Fruit fly (Drosophila melanogaster) whole organism, embryonic: ENCODE data around the gene CG5225.

Experiments used
- B-H1 ChIP-seq: fragments of 200-800 bp; sonication (Bioruptor generic); IDR thresholded peaks from 3 replicates; pipeline ENCODE4 v1.3.6; 2022; ENCODE audit warnings: missing biosample characterization, missing genetic modification characterization
- Bdp1 ChIP-seq: fragments of 200-800 bp; sonication (Bioruptor generic); optimal IDR thresholded peaks from 3 replicates; lab custom pipeline; 2016; ENCODE audit warnings: missing biosample characterization, missing genetic modification characterization
- Bgb ChIP-seq: fragments of 200-800 bp; sonication (Bioruptor generic); IDR thresholded peaks from 2 replicates; pipeline ENCODE4 v1.3.6; 2022; ENCODE audit warnings: missing biosample characterization, missing genetic modification characterization; ENCODE audit not compliant: partially characterized antibody
- CG10267 ChIP-seq: fragments of 200-800 bp; sonication (Bioruptor generic); optimal IDR thresholded peaks from 2 replicates; lab custom pipeline; 2018; ENCODE audit warnings: missing biosample characterization, mild to moderate bottlenecking, missing genetic modification characterization, moderate library complexity
- CG10321 ChIP-seq: fragments of 200-800 bp; sonication (Bioruptor generic); IDR thresholded peaks from 2 replicates; pipeline ENCODE4 v1.3.6; 2022; ENCODE audit warnings: missing biosample characterization, missing genetic modification characterization
- CG10431 ChIP-seq: fragments of 200-800 bp; sonication (Bioruptor generic); optimal IDR thresholded peaks from 3 replicates; lab custom pipeline; 2018; ENCODE audit warnings: missing biosample characterization, mild to moderate bottlenecking, missing genetic modification characterization
- CG10565 ChIP-seq: fragments of 200-800 bp; sonication (Bioruptor generic); optimal IDR thresholded peaks from 3 replicates; lab custom pipeline; 2016; ENCODE audit warnings: missing biosample characterization, mild to moderate bottlenecking, missing genetic modification characterization
- CG10979 ChIP-seq: fragments of 200-800 bp; sonication (Bioruptor generic); optimal IDR thresholded peaks from 2 replicates; lab custom pipeline; 2018; ENCODE audit warnings: missing biosample characterization, mild to moderate bottlenecking, missing genetic modification characterization, moderate library complexity
- CG11398 ChIP-seq: fragments of 200-800 bp; sonication (Bioruptor generic); optimal IDR thresholded peaks from 2 replicates; lab custom pipeline; 2016; ENCODE audit warnings: missing biosample characterization, missing genetic modification characterization
- CG12391 ChIP-seq: fragments of 200-800 bp; sonication (Bioruptor generic); optimal IDR thresholded peaks from 3 replicates; lab custom pipeline; 2018; ENCODE audit warnings: missing biosample characterization, mild to moderate bottlenecking, missing genetic modification characterization, moderate library complexity
- CG13624 ChIP-seq: fragments of 200-800 bp; sonication (Bioruptor generic); optimal IDR thresholded peaks from 2 replicates; lab custom pipeline; 2016; ENCODE audit warnings: missing biosample characterization, missing genetic modification characterization
- CG13894 ChIP-seq: fragments of 200-800 bp; sonication (Bioruptor generic); optimal IDR thresholded peaks from 3 replicates; lab custom pipeline; 2018; ENCODE audit warnings: missing biosample characterization, mild to moderate bottlenecking, missing genetic modification characterization, moderate library complexity
- CG14050 ChIP-seq: fragments of 200-800 bp; sonication (Bioruptor generic); IDR thresholded peaks from 3 replicates; pipeline ENCODE4 v1.3.6; 2022; ENCODE audit warnings: missing biosample characterization, missing genetic modification characterization
- CG1603 ChIP-seq: fragments of 200-800 bp; sonication (Bioruptor generic); optimal IDR thresholded peaks from 2 replicates; lab custom pipeline; 2019; ENCODE audit warnings: missing biosample characterization, mild to moderate bottlenecking, missing genetic modification characterization, moderate library complexity
- CG17829 ChIP-seq: fragments of 200-800 bp; optimal IDR thresholded peaks from 2 replicates; lab custom pipeline; 2019; ENCODE audit warnings: missing biosample characterization, mild to moderate bottlenecking, missing genetic modification characterization, moderate library complexity
- CG1792 ChIP-seq: fragments of 200-800 bp; sonication (Bioruptor generic); optimal IDR thresholded peaks from 2 replicates; lab custom pipeline; 2016; ENCODE audit warnings: missing biosample characterization, missing genetic modification characterization
- CG42726 ChIP-seq: fragments of 200-800 bp; sonication (Bioruptor generic); IDR thresholded peaks from 2 replicates; pipeline ENCODE4 v1.3.6; 2022; ENCODE audit warnings: missing biosample characterization, missing genetic modification characterization; ENCODE audit not compliant: partially characterized antibody
- CG6272 ChIP-seq: fragments of 200-800 bp; sonication (Bioruptor generic); IDR thresholded peaks from 2 replicates; pipeline ENCODE4 v1.3.6; 2022; ENCODE audit warnings: missing biosample characterization, missing genetic modification characterization
- CG8924 ChIP-seq: fragments of 200-800 bp; optimal IDR thresholded peaks from 3 replicates; lab custom pipeline; 2019; ENCODE audit warnings: missing biosample characterization, mild to moderate bottlenecking, missing genetic modification characterization, moderate library complexity
- CG8944 ChIP-seq: fragments of 200-800 bp; sonication (Bioruptor generic); optimal IDR thresholded peaks from 3 replicates; lab custom pipeline; 2016; ENCODE audit warnings: missing biosample characterization, missing genetic modification characterization
- CG9609 ChIP-seq: fragments of 200-800 bp; sonication (Bioruptor generic); optimal IDR thresholded peaks from 3 replicates; lab custom pipeline; 2016; ENCODE audit warnings: missing biosample characterization, missing genetic modification characterization
- Dfd ChIP-seq, 2 experiments: fragments of >200 bp; optimal IDR thresholded peaks; 2 replicates each; lab custom pipeline; 2017; ENCODE audit warnings: missing biosample characterization in 2 of 2, missing genetic modification characterization in 2 of 2
- Drgx ChIP-seq: fragments of 200-800 bp; sonication (Bioruptor generic); IDR thresholded peaks from 2 replicates; pipeline ENCODE4 v1.3.6; 2022; ENCODE audit warnings: missing biosample characterization, missing genetic modification characterization
- E2f1 ChIP-seq: fragments of 200-800 bp; sonication (Bioruptor generic); IDR thresholded peaks from 2 replicates; pipeline ENCODE4 v1.3.6; 2022; ENCODE audit warnings: missing biosample characterization, missing genetic modification characterization
- H15 ChIP-seq: fragments of 200-800 bp; sonication (Bioruptor generic); IDR thresholded peaks from 3 replicates; pipeline ENCODE4 v1.3.6; 2022; ENCODE audit warnings: missing biosample characterization, missing genetic modification characterization
- Hand ChIP-seq: fragments of 200-800 bp; sonication (Bioruptor generic); optimal IDR thresholded peaks from 2 replicates; lab custom pipeline; 2017; ENCODE audit warnings: mild to moderate bottlenecking, missing biosample characterization, missing genetic modification reagents, missing genetic modification characterization
- Lhr ChIP-seq: fragments of 200-800 bp; sonication (Bioruptor generic); optimal IDR thresholded peaks from 3 replicates; lab custom pipeline; 2017; ENCODE audit warnings: mild to moderate bottlenecking, missing biosample characterization, missing genetic modification reagents, missing genetic modification characterization
- Med ChIP-seq: fragments of 200-800 bp; sonication (Bioruptor generic); peaks from one replicate; lab custom pipeline; 2016; ENCODE audit warnings: missing biosample characterization, missing genetic modification characterization, mild to moderate bottlenecking, inconsistent platforms, moderate library complexity
- Meics ChIP-seq: fragments of 200-800 bp; sonication (Bioruptor generic); optimal IDR thresholded peaks from 2 replicates; lab custom pipeline; 2017; ENCODE audit warnings: missing biosample characterization, mild to moderate bottlenecking, missing genetic modification characterization
- Nf-YB ChIP-seq: fragments of 200-800 bp; sonication (Bioruptor generic); optimal IDR thresholded peaks from 3 replicates; lab custom pipeline; 2019; ENCODE audit warnings: missing biosample characterization, mild to moderate bottlenecking, missing genetic modification characterization, moderate library complexity
- Rfx ChIP-seq: fragments of 200-800 bp; sonication (Bioruptor generic); IDR thresholded peaks from 2 replicates; pipeline ENCODE4 v1.3.6; 2022; ENCODE audit warnings: missing biosample characterization, missing genetic modification characterization
- Trl ChIP-seq, 3 experiments: fragments of >200 bp in 2 of 3; fragments of 200-800 bp in 1 of 3; sonication (Bioruptor generic) in 1 of 3; optimal IDR thresholded peaks; 2 replicates in 1 of 3; 3 replicates in 2 of 3; lab custom pipeline; 2016 to 2017; ENCODE audit warnings: missing biosample characterization in 1 of 3, missing genetic modification characterization in 1 of 3
- abd-A ChIP-seq: fragments of 200-800 bp; sonication (Bioruptor generic); optimal IDR thresholded peaks from 3 replicates; lab custom pipeline; 2019; ENCODE audit warnings: missing biosample characterization, mild to moderate bottlenecking, missing genetic modification characterization, moderate library complexity
- ac ChIP-seq: fragments of 200-800 bp; sonication (Bioruptor generic); optimal IDR thresholded peaks from 3 replicates; lab custom pipeline; 2017; ENCODE audit warnings: missing biosample characterization, mild to moderate bottlenecking, missing genetic modification characterization
- az2 ChIP-seq: fragments of 200-800 bp; sonication (Bioruptor generic); optimal IDR thresholded peaks from 3 replicates; lab custom pipeline; 2016; ENCODE audit warnings: missing biosample characterization, missing genetic modification characterization
- bowl ChIP-seq: fragments of 200-800 bp; sonication (Bioruptor generic); IDR thresholded peaks from 2 replicates; pipeline ENCODE4 v1.3.6; 2022; ENCODE audit warnings: missing biosample characterization, missing genetic modification characterization
- bsh ChIP-seq, 2 experiments: fragments of 200-800 bp; sonication (Bioruptor generic); optimal IDR thresholded peaks; 2 replicates each; lab custom pipeline; 2017 to 2018; ENCODE audit warnings: mild to moderate bottlenecking in 2 of 2, missing biosample characterization in 2 of 2, missing genetic modification characterization in 2 of 2, moderate library complexity in 1 of 2
- chn ChIP-seq: fragments of 200-800 bp; sonication (Bioruptor generic); optimal IDR thresholded peaks from 2 replicates; lab custom pipeline; 2016; ENCODE audit warnings: missing biosample characterization, missing genetic modification characterization
- dan ChIP-seq: fragments of 200-800 bp; sonication (Bioruptor generic); IDR thresholded peaks from 2 replicates; pipeline ENCODE4 v1.3.6; 2022; ENCODE audit warnings: missing biosample characterization, missing genetic modification characterization
- dati ChIP-seq: fragments of 200-800 bp; sonication (Bioruptor generic); IDR thresholded peaks from 2 replicates; pipeline ENCODE4 v1.3.6; 2022; ENCODE audit warnings: missing biosample characterization, missing genetic modification characterization
- en ChIP-seq: fragments of 200-800 bp; sonication (Bioruptor generic); optimal IDR thresholded peaks from 2 replicates; lab custom pipeline; 2016; ENCODE audit warnings: missing biosample characterization, missing genetic modification characterization
- hbn ChIP-seq: fragments of 200-800 bp; sonication (Bioruptor generic); IDR thresholded peaks from 2 replicates; pipeline ENCODE4 v1.3.6; 2022; ENCODE audit warnings: missing biosample characterization, missing genetic modification characterization; ENCODE audit not compliant: partially characterized antibody
- nerfin-2 ChIP-seq: fragments of 200-800 bp; sonication (Bioruptor generic); IDR thresholded peaks from 2 replicates; pipeline ENCODE4 v1.3.6; 2022; ENCODE audit warnings: missing biosample characterization, missing genetic modification characterization; ENCODE audit not compliant: partially characterized antibody
- nmo ChIP-seq: fragments of 200-800 bp; sonication (Bioruptor generic); optimal IDR thresholded peaks from 2 replicates; lab custom pipeline; 2018; ENCODE audit warnings: missing biosample characterization, mild to moderate bottlenecking, missing genetic modification characterization, moderate library complexity
- nom ChIP-seq: fragments of 200-800 bp; sonication (Bioruptor generic); optimal IDR thresholded peaks from 2 replicates; lab custom pipeline; 2017; ENCODE audit warnings: missing biosample characterization, missing genetic modification characterization, mild to moderate bottlenecking, moderate library complexity, missing genetic modification reagents
- phol ChIP-seq: fragments of 200-800 bp; sonication (Bioruptor generic); optimal IDR thresholded peaks from 3 replicates; lab custom pipeline; 2018; ENCODE audit warnings: missing biosample characterization, mild to moderate bottlenecking, missing genetic modification characterization, moderate library complexity
- pros ChIP-seq: fragments of 200-800 bp; sonication (Bioruptor generic); optimal IDR thresholded peaks from 3 replicates; lab custom pipeline; 2019; ENCODE audit warnings: missing biosample characterization, mild to moderate bottlenecking, missing genetic modification characterization, moderate library complexity
- ranshi ChIP-seq: fragments of 200-800 bp; sonication (Bioruptor generic); IDR thresholded peaks from 2 replicates; pipeline ENCODE4 v1.3.6; 2022; ENCODE audit warnings: missing biosample characterization, missing genetic modification characterization
- ttk ChIP-seq: fragments of 200-800 bp; sonication (Bioruptor generic); IDR thresholded peaks from 2 replicates; pipeline ENCODE4 v2.1.2; 2022; ENCODE audit warnings: missing biosample characterization, missing genetic modification characterization
- twi ChIP-seq: fragments of 200-800 bp; optimal IDR thresholded peaks from 2 replicates; lab custom pipeline; 2019; ENCODE audit warnings: missing biosample characterization, mild to moderate bottlenecking, missing genetic modification characterization, moderate library complexity

Gene CG5225

dm6 chr3R:17079859-17080255 is 51.4 kb downstream of the CG5225 start, which contains the start of the genes Keap1 and kuk:
Gene Keap1 (minus strand): TSS chr3R:17079945.
Gene kuk (plus strand): TSS chr3R:17080244.
- peak; percentile 84 for TF ChIP-seq CG42726
- peak in 1 of 2 experiments; percentile 4 for TF ChIP-seq Trl (optimal IDR thresholded peaks at IDR 0.05; lab: Kevin White, UChicago)
- TF ChIP-seq Trl (GFP tag; optimal IDR thresholded peaks at IDR 0.05; lab: Kevin White, UChicago): peak; percentile 71
- peak; percentile 13; the same call in 1 of the 3 replicates for TF ChIP-seq B-H1
- no peak for TF ChIP-seq bowl (GFP tag; lab: Robert Waterston, UW)
- TF ChIP-seq ttk (GFP tag; lab: Robert Waterston, UW): no peak
- TF ChIP-seq Hand (GFP tag; lab: Kevin White, UChicago): no peak
- TF ChIP-seq phol (tag; lab: Kevin White, UChicago): peak; percentile 25
- no peak for TF ChIP-seq H15 (GFP tag; lab: Robert Waterston, UW)
- peak; percentile 92 for TF ChIP-seq Lhr (GFP tag; lab: Kevin White, UChicago)
- TF ChIP-seq ranshi (GFP tag; lab: Robert Waterston, UW): peak; percentile 67
- peak; percentile 11 for TF ChIP-seq CG8944 (GFP tag; lab: Kevin White, UChicago)
- TF ChIP-seq en (GFP tag; lab: Kevin White, UChicago): no peak
- TF ChIP-seq CG12391 (tag; lab: Kevin White, UChicago): peak; percentile 79
- no peak for TF ChIP-seq Drgx (GFP tag; lab: Robert Waterston, UW)
- TF ChIP-seq CG10979: no peak
- no peak for TF ChIP-seq CG10321
- TF ChIP-seq chn: peak; percentile 50
- no peak for TF ChIP-seq dati (GFP tag; lab: Robert Waterston, UW)
- TF ChIP-seq Bdp1 (GFP tag; lab: Kevin White, UChicago): peak; percentile 60
- TF ChIP-seq Dfd (GFP tag; optimal IDR thresholded peaks at IDR 0.05; lab: Kevin White, UChicago): no peak
- peak; percentile 99 for TF ChIP-seq CG10267
- TF ChIP-seq CG10565: no peak
- TF ChIP-seq CG6272 (GFP tag; lab: Robert Waterston, UW): peak; percentile 46; the same call in 1 of the 2 replicates
- TF ChIP-seq Med: peak; percentile 89
- no peak for TF ChIP-seq abd-A (tag; lab: Kevin White, UChicago)
- no peak for TF ChIP-seq ac
- peak; percentile 88 for TF ChIP-seq Bgb (GFP tag; lab: Robert Waterston, UW)
- TF ChIP-seq dan: no peak
- TF ChIP-seq CG8924: no peak
- TF ChIP-seq Nf-YB (GFP tag; lab: Kevin White, UChicago): peak; percentile 29
- TF ChIP-seq twi (tag; lab: Kevin White, UChicago): no peak
- TF ChIP-seq nom (GFP tag; lab: Kevin White, UChicago): no peak
- TF ChIP-seq hbn (GFP tag; lab: Robert Waterston, UW): peak; percentile 83
- no peak for TF ChIP-seq pros (GFP tag; lab: Kevin White, UChicago)
- TF ChIP-seq Rfx (GFP tag; lab: Robert Waterston, UW): peak; percentile 80
- TF ChIP-seq Meics (GFP tag; lab: Kevin White, UChicago): no peak
- no peak for TF ChIP-seq CG1792 (GFP tag; lab: Kevin White, UChicago)
- peak; percentile 80 for TF ChIP-seq nmo (GFP tag; lab: Kevin White, UChicago)
- peak; percentile 25; the same call in 1 of the 3 replicates for TF ChIP-seq CG14050
- peak; percentile 57 for TF ChIP-seq CG1603 (tag; lab: Kevin White, UChicago)
- TF ChIP-seq bsh (GFP tag; optimal IDR thresholded peaks at IDR 0.05; lab: Kevin White, UChicago): peak in 1 of 2 experiments; percentile 24
- TF ChIP-seq CG9609 (GFP tag; lab: Kevin White, UChicago): peak; percentile 53
- TF ChIP-seq CG13894 (tag; lab: Kevin White, UChicago): peak; percentile 17
- TF ChIP-seq CG13624 (GFP tag; lab: Kevin White, UChicago): peak; percentile 47
- TF ChIP-seq nerfin-2 (GFP tag; lab: Robert Waterston, UW): no peak
- peak; percentile 50 for TF ChIP-seq az2 (GFP tag; lab: Kevin White, UChicago)
- no peak for TF ChIP-seq CG11398
- peak; percentile 43 for TF ChIP-seq CG17829
- TF ChIP-seq CG10431 (GFP tag; lab: Kevin White, UChicago): peak; percentile 70
- TF ChIP-seq E2f1: no peak
